Worm (Caenorhabditis elegans) whole organism, L4/young adult: Measurements from ENCODE around the gene C55C3.73.

Experiments
- dao-5 ChIP-seq: sonication (generic microtip); optimal IDR thresholded peaks from 2 replicates; lab custom pipeline; 2016; ENCODE audit warnings: missing genotype, missing genetic modification characterization, moderate library complexity, missing compliant biosample characterization
- him-1 ChIP-seq: sonication (generic microtip); optimal IDR thresholded peaks from 2 replicates; lab custom pipeline; 2016; ENCODE audit warnings: missing genotype, missing genetic modification reagents, missing genetic modification characterization, missing compliant biosample characterization

DNA sequence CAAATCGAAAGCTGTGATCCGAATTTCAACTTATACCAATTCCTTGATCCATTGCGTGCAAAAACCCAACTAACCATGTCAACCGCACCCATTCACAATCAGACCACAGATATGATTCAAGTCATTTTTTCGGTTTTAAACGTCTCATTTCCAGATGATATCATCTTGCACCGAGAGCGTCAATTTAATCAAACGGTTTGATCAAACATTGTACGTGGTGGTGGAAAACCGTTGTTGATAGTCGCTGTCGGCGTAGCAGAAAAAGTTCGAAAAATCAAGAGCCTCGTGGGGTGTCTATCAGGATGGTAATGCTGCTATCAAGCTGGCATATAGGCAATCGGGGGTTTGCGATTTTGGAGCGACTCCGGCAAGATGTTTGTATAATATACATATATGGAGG lies 44.4 kb downstream of the C55C3.73 start:
- no peak for TF ChIP-seq him-1
- no peak for TF ChIP-seq dao-5 (tag; lab: Kevin White, UChicago)
